Worm (Caenorhabditis elegans) whole organism, late embryonic: ENCODE data around the gene srp-3.

Experiments
- C08G9.2 ChIP-seq: sonication (generic microtip); optimal IDR thresholded peaks from 2 replicates; lab custom pipeline; 2016; ENCODE audit warnings: mild to moderate bottlenecking, missing genetic modification characterization, moderate library complexity, missing compliant biosample characterization
- F13H6.1 ChIP-seq: sonication (generic microtip); optimal IDR thresholded peaks from 2 replicates; lab custom pipeline; 2016; ENCODE audit warnings: missing genetic modification characterization, missing compliant biosample characterization
- K02D7.2 ChIP-seq: sonication (generic microtip); optimal IDR thresholded peaks from 2 replicates; lab custom pipeline; 2017; ENCODE audit warnings: mild to moderate bottlenecking, missing genetic modification characterization, missing compliant biosample characterization
- T23F11.4 ChIP-seq: fragments of 200-800 bp; sonication (Bioruptor generic); optimal IDR thresholded peaks from 2 replicates; lab custom pipeline; 2018; ENCODE audit warnings: mild to moderate bottlenecking, missing genetic modification characterization, missing compliant biosample characterization
- Y22D7AL.16 ChIP-seq: sonication (generic microtip); optimal IDR thresholded peaks from 2 replicates; lab custom pipeline; 2016; ENCODE audit warnings: missing genetic modification characterization, missing compliant biosample characterization
- ceh-14 ChIP-seq: sonication (generic microtip); optimal IDR thresholded peaks from 2 replicates; lab custom pipeline; 2016; ENCODE audit warnings: missing genotype, missing genetic modification characterization, missing compliant biosample characterization
- ceh-18 ChIP-seq: sonication (generic microtip); optimal IDR thresholded peaks from 2 replicates; lab custom pipeline; 2016; ENCODE audit warnings: missing genetic modification characterization, missing compliant biosample characterization
- ceh-2 ChIP-seq: sonication (generic microtip); optimal IDR thresholded peaks from 2 replicates; lab custom pipeline; 2016; ENCODE audit warnings: missing genotype, missing genetic modification characterization, missing compliant biosample characterization
- ceh-24 ChIP-seq: sonication (generic microtip); optimal IDR thresholded peaks from 2 replicates; lab custom pipeline; 2016; ENCODE audit warnings: mild to moderate bottlenecking, missing genetic modification characterization, missing compliant biosample characterization
- ceh-31 ChIP-seq: sonication (generic microtip); optimal IDR thresholded peaks from 2 replicates; lab custom pipeline; 2016; ENCODE audit warnings: missing genetic modification characterization, missing compliant biosample characterization
- ceh-48 ChIP-seq: sonication (generic microtip); optimal IDR thresholded peaks from 2 replicates; lab custom pipeline; 2016; ENCODE audit warnings: missing genetic modification characterization, inconsistent platforms, missing compliant biosample characterization
- che-1 ChIP-seq: sonication (generic microtip); optimal IDR thresholded peaks from 2 replicates; lab custom pipeline; 2016; ENCODE audit warnings: mild to moderate bottlenecking, missing genetic modification characterization, missing compliant biosample characterization
- dmd-4 ChIP-seq: sonication (generic microtip); optimal IDR thresholded peaks from 2 replicates; lab custom pipeline; 2016; ENCODE audit warnings: borderline replicate concordance, missing genetic modification characterization, missing compliant biosample characterization
- elt-2 ChIP-seq: sonication (generic microtip); optimal IDR thresholded peaks from 2 replicates; lab custom pipeline; 2016; ENCODE audit warnings: missing genetic modification reagents, missing genetic modification characterization, missing compliant biosample characterization
- elt-4 ChIP-seq: sonication (generic microtip); optimal IDR thresholded peaks from 2 replicates; lab custom pipeline; 2016; ENCODE audit warnings: missing genetic modification characterization, missing compliant biosample characterization
- gmeb-2 ChIP-seq: sonication (generic microtip); optimal IDR thresholded peaks from 2 replicates; lab custom pipeline; 2016; ENCODE audit warnings: missing genetic modification characterization, inconsistent platforms, missing compliant biosample characterization
- hlh-15 ChIP-seq: sonication (generic microtip); optimal IDR thresholded peaks from 2 replicates; lab custom pipeline; 2016; ENCODE audit warnings: missing genetic modification characterization, missing compliant biosample characterization
- hlh-8 ChIP-seq: sonication (generic microtip); optimal IDR thresholded peaks from 2 replicates; lab custom pipeline; 2016; ENCODE audit warnings: missing genotype, missing genetic modification characterization, missing compliant biosample characterization
- lin-11 ChIP-seq: fragments of 200-800 bp; sonication (Bioruptor generic); optimal IDR thresholded peaks from 2 replicates; lab custom pipeline; 2018; ENCODE audit warnings: mild to moderate bottlenecking, missing genetic modification characterization, missing compliant biosample characterization
- nfya-1 ChIP-seq: sonication (generic microtip); optimal IDR thresholded peaks from 2 replicates; lab custom pipeline; 2017; ENCODE audit warnings: missing genetic modification characterization, mild to moderate bottlenecking, missing compliant biosample characterization, antibody characterized with exemption, moderate library complexity
- odd-2 ChIP-seq: sonication (generic microtip); optimal IDR thresholded peaks from 2 replicates; lab custom pipeline; 2017; ENCODE audit warnings: antibody characterized with exemption, mild to moderate bottlenecking, missing genetic modification characterization, missing compliant biosample characterization
- pat-9 ChIP-seq: fragments of 200-800 bp; sonication (Bioruptor generic); optimal IDR thresholded peaks from 2 replicates; lab custom pipeline; 2018; ENCODE audit warnings: mild to moderate bottlenecking, missing genetic modification characterization, moderate library complexity, missing compliant biosample characterization
- pqm-1 ChIP-seq: sonication (generic microtip); optimal IDR thresholded peaks from 2 replicates; lab custom pipeline; 2016; ENCODE audit warnings: missing genetic modification characterization, missing compliant biosample characterization
- pros-1 ChIP-seq: fragments of 150-350 bp; optimal IDR thresholded peaks from 2 replicates; lab custom pipeline; 2014; ENCODE audit warnings: missing biosample characterization, missing genetic modification reagents, missing genetic modification characterization
- ref-2 ChIP-seq: sonication (generic microtip); optimal IDR thresholded peaks from 2 replicates; lab custom pipeline; 2016; ENCODE audit warnings: missing genetic modification characterization, missing compliant biosample characterization
- rnt-1 ChIP-seq: sonication (generic microtip); optimal IDR thresholded peaks from 2 replicates; lab custom pipeline; 2016; ENCODE audit warnings: missing genetic modification characterization, missing compliant biosample characterization
- sox-2 ChIP-seq: fragments of 200-800 bp; sonication (Bioruptor generic); IDR thresholded peaks from 2 replicates; pipeline ENCODE4 v1.3.6; 2022; ENCODE audit warnings: missing genetic modification reagents, missing genetic modification characterization, missing compliant biosample characterization
- tbx-2 ChIP-seq: sonication (generic microtip); optimal IDR thresholded peaks from 2 replicates; lab custom pipeline; 2016; ENCODE audit warnings: missing genetic modification characterization, missing compliant biosample characterization
- unc-42 ChIP-seq: sonication (generic microtip); optimal IDR thresholded peaks from 2 replicates; lab custom pipeline; 2016; ENCODE audit warnings: missing genotype, missing genetic modification characterization, missing compliant biosample characterization
- zip-5 ChIP-seq: sonication (generic microtip); optimal IDR thresholded peaks from 2 replicates; lab custom pipeline; 2016; ENCODE audit warnings: missing genetic modification characterization, missing compliant biosample characterization

Gene srp-3

DNA sequence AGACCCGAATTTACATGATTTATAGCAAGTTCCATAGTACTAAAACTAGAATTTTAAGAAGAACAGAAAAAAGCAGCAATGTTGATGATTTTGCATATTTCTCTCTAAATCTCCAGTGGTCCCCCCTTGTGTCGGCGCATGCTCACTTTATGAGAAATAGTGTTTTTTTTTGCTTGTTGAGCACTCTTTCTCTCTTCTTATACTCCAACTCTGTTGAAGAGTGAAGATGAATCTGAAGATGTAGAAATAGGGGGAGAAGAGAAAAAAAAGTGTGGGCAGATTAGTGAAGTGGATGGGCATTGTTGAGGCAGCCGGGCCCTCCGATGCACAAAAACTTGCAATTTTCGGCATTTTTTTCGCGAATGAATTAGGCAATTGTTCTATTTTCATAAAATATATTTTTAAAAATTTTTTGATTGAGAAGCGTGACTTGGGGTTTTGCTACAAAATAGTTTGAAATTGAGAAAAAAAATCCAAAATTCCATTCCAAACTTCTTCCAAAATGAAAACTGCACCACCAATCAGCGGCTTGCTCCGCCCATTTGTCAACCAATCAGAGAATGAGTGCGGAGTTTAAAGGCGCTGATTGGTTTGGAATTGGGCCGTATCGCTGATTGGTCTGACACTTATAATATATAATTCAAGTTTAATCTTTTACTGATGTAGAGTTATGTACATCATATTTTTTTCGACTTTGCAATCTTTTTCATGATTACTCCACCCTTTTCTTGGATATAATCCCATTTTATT is 32.0 kb downstream of the srp-3 start:
- TF ChIP-seq ceh-14 (tag; lab: Kevin White, UChicago) (no peak), nfya-1 (peak; percentile 89)
- TF ChIP-seq, all 69 proteins: peak for 1

DNA sequence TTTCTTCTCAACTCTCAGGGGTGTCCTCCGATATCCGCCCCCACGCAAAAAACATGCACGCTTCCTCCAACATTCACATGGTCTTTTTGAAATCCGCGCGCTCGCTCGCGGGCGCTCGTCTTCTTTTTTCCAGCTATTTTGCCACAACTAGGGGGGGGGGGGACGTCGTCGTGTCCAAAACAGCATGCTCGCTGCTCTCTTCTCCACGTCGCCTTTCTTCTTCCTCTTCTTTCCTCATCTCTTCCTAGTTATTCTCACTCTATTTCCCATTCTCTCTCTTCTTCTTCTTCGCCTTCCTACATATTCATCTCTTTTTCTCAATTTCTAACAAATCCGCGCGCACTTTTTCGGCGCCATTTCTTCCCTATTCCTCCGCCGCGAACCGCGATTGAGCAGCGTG is 34.8 kb downstream of the srp-3 start:
- TF ChIP-seq rnt-1 (tag; lab: Kevin White, UChicago) = no peak
- no peak for TF ChIP-seq pros-1 (tag; lab: Kevin White, UChicago)
- no peak for TF ChIP-seq pqm-1 (tag; lab: Kevin White, UChicago)
- peak; percentile 32 for TF ChIP-seq ceh-14 (tag; lab: Kevin White, UChicago)
- TF ChIP-seq tbx-2 (tag; lab: Kevin White, UChicago) = peak; percentile 23
- TF ChIP-seq ceh-24 (tag; lab: Kevin White, UChicago) = no peak
- no peak for TF ChIP-seq pat-9 (tag; lab: Kevin White, UChicago)
- TF ChIP-seq dmd-4 = peak; percentile 3
- no peak for TF ChIP-seq hlh-8 (tag; lab: Kevin White, UChicago)
- TF ChIP-seq unc-42 (tag; lab: Kevin White, UChicago) = peak; percentile 68
- peak; percentile 26 for TF ChIP-seq ceh-18
- no peak for TF ChIP-seq sox-2 (GFP tag; lab: Robert Waterston, UW)
- no peak for TF ChIP-seq che-1 (tag; lab: Kevin White, UChicago)
- TF ChIP-seq ceh-31 = peak; percentile 56
- TF ChIP-seq, all 69 proteins: peak for 6

DNA sequence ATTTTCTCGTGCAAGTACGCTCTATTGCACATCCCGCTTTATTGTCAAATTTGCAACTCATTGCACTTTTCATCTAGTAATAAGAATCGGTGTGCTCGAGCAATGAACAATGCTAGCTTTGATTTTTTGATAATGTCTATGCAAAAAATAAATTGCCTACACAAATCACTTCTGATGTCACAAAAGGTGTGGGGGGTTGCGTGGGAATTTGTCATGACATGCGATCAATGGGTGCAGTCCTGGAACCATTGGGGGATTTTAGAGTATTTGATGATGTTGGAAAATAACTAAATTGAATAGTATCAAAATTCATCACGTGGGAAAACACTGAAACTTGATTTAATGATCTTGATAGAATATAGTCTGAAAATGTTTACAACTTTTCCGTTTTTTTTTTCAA is 37.2 kb downstream of the srp-3 start:
- TF ChIP-seq ceh-48 (tag; lab: Kevin White, UChicago) (no peak), sox-2 (GFP tag; lab: Robert Waterston, UW) (no peak), che-1 (tag; lab: Kevin White, UChicago) (no peak), elt-2 (no peak), nfya-1 (no peak), ceh-2 (tag; lab: Kevin White, UChicago) (no peak), lin-11 (tag; lab: Kevin White, UChicago) (no peak), ceh-18 (no peak), ref-2 (tag; lab: Kevin White, UChicago) (no peak), hlh-15 (tag; lab: Kevin White, UChicago) (no peak), ceh-24 (tag; lab: Kevin White, UChicago) (no peak), Y22D7AL.16 (no peak), K02D7.2 (no peak), T23F11.4 (GFP tag; lab: Kevin White, UChicago) (no peak), elt-4 (no peak), zip-5 (no peak), F13H6.1 (no peak)
- TF ChIP-seq, all 69 proteins: peak for 0

DNA sequence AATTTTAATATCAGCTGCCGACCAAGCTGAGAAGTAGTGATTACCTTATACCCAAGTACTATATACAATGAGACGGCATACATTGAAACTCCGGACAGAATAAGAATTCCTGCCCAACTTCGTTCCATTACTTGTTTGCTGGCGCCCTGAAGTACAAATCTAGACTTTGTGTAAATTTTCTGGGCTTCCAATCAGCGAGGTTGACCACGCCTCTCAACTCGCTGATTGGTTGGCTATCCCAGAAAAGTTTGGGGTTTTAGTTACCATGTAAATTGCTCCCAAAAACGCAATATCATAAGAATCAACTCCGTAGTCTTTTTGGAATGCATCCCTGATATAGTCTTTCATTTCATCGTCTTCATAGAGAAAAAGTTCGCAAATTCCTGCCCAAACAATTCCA is 46.6 kb downstream of the srp-3 start:
- no peak for TF ChIP-seq gmeb-2 (tag; lab: Kevin White, UChicago)
- no peak for TF ChIP-seq pqm-1 (tag; lab: Kevin White, UChicago)
- no peak for TF ChIP-seq elt-2
- TF ChIP-seq nfya-1 = peak; percentile 80

DNA sequence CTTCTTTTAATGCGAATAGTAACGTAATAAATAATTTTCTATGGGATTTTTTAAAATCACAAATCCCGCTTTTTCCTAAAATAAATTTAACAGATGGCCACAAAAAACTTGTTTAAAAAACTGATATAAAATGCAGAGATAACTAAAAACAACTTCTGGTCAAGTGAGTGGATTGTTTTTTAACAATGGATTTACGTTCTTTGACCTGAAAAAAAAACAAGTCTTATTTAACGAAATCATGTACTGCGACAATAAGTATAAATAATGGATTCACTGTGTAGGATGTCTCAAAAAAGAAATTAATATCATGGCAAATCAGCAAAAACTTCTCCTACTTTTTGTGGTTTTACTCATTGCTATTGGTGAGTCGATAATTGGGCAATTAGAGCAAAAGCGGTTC is 48.5 kb downstream of the srp-3 start, which contains the start of gene fipr-25:
fipr-25 (plus strand) TSS at position 301 of the 400 bp plus-strand sequence.
- TF ChIP-seq odd-2 (tag; lab: Kevin White, UChicago) (no peak), C08G9.2 (no peak)
